Fruit fly (Drosophila melanogaster) whole organism, embryonic: Measurements from ENCODE around the gene CG34289.

ENCODE experiments used
- BEAF-32 ChIP-seq: fragments of 200-800 bp; sonication (Bioruptor generic); optimal IDR thresholded peaks from 3 replicates; lab custom pipeline; 2017; ENCODE audit warnings: missing biosample characterization, missing genetic modification characterization, mild to moderate bottlenecking, moderate library complexity, missing genetic modification reagents
- CG10462 ChIP-seq: fragments of 200-800 bp; sonication (Bioruptor generic); optimal IDR thresholded peaks from 2 replicates; lab custom pipeline; 2016; ENCODE audit warnings: missing biosample characterization, missing genetic modification characterization
- CG13624 ChIP-seq: fragments of 200-800 bp; sonication (Bioruptor generic); optimal IDR thresholded peaks from 2 replicates; lab custom pipeline; 2016; ENCODE audit warnings: missing biosample characterization, missing genetic modification characterization
- CG16815 ChIP-seq: fragments of 200-800 bp; sonication (Bioruptor generic); optimal IDR thresholded peaks from 3 replicates; lab custom pipeline; 2017; ENCODE audit warnings: missing biosample characterization, mild to moderate bottlenecking, missing genetic modification characterization
- CG31224 ChIP-seq: fragments of 200-800 bp; sonication (Bioruptor generic); IDR thresholded peaks from 2 replicates; pipeline ENCODE4 v1.3.6; 2022; ENCODE audit warnings: missing biosample characterization, missing genetic modification characterization
- CG31365 ChIP-seq: fragments of 200-800 bp; sonication (Bioruptor generic); optimal IDR thresholded peaks from 2 replicates; lab custom pipeline; 2018; ENCODE audit warnings: missing biosample characterization, mild to moderate bottlenecking, missing genetic modification characterization
- CG6175 ChIP-seq: fragments of 200-800 bp; sonication (Bioruptor generic); IDR thresholded peaks from 3 replicates; pipeline ENCODE4 v1.3.6; 2022; ENCODE audit warnings: missing biosample characterization, missing genetic modification characterization
- CG6765 ChIP-seq: fragments of 200-800 bp; sonication (Bioruptor generic); optimal IDR thresholded peaks from 3 replicates; lab custom pipeline; 2017; ENCODE audit warnings: missing biosample characterization, mild to moderate bottlenecking, missing genetic modification characterization
- CG7839 ChIP-seq: fragments of 200-800 bp; sonication (Bioruptor generic); optimal IDR thresholded peaks from 3 replicates; lab custom pipeline; 2018; ENCODE audit warnings: missing biosample characterization, mild to moderate bottlenecking, missing genetic modification characterization, moderate library complexity
- CG7928 ChIP-seq: fragments of 200-800 bp; sonication (Bioruptor generic); optimal IDR thresholded peaks from 2 replicates; lab custom pipeline; 2017; ENCODE audit warnings: missing biosample characterization, mild to moderate bottlenecking, missing genetic modification characterization
- CG8281 ChIP-seq: fragments of 200-800 bp; sonication (Bioruptor generic); optimal IDR thresholded peaks from 2 replicates; lab custom pipeline; 2018; ENCODE audit warnings: missing biosample characterization, mild to moderate bottlenecking, missing genetic modification characterization, moderate library complexity
- CTCF ChIP-seq: fragments of 200-800 bp; sonication (Bioruptor generic); optimal IDR thresholded peaks from 2 replicates; lab custom pipeline; 2017; ENCODE audit warnings: missing biosample characterization, mild to moderate bottlenecking, missing genetic modification characterization, moderate library complexity
- D19A ChIP-seq: fragments of 200-800 bp; optimal IDR thresholded peaks from 3 replicates; lab custom pipeline; 2019; ENCODE audit warnings: missing biosample characterization, mild to moderate bottlenecking, missing genetic modification characterization, moderate library complexity
- Drgx ChIP-seq: fragments of 200-800 bp; sonication (Bioruptor generic); IDR thresholded peaks from 2 replicates; pipeline ENCODE4 v1.3.6; 2022; ENCODE audit warnings: missing biosample characterization, missing genetic modification characterization
- Fer1 ChIP-seq: fragments of 200-800 bp; sonication (Bioruptor generic); optimal IDR thresholded peaks from 2 replicates; lab custom pipeline; 2017; ENCODE audit warnings: missing biosample characterization, mild to moderate bottlenecking, missing genetic modification characterization
- HLH3B ChIP-seq: fragments of 200-800 bp; sonication (Bioruptor generic); IDR thresholded peaks from 2 replicates; pipeline ENCODE4 v1.3.6; 2022; ENCODE audit warnings: missing biosample characterization, missing genetic modification characterization
- Kr ChIP-seq: fragments of 200-800 bp; sonication (Bioruptor generic); optimal IDR thresholded peaks from 2 replicates; lab custom pipeline; 2017; ENCODE audit warnings: missing biosample characterization, mild to moderate bottlenecking, missing genetic modification characterization
- Poxn ChIP-seq: fragments of 200-800 bp; sonication (Bioruptor generic); IDR thresholded peaks from 2 replicates; pipeline ENCODE4 v1.3.6; 2022; ENCODE audit warnings: missing biosample characterization, missing genetic modification characterization
- Trl ChIP-seq, 3 experiments: fragments of >200 bp in 2 of 3; fragments of 200-800 bp in 1 of 3; sonication (Bioruptor generic) in 1 of 3; optimal IDR thresholded peaks; 2 replicates in 1 of 3; 3 replicates in 2 of 3; lab custom pipeline; 2016 to 2017; ENCODE audit warnings: missing biosample characterization in 1 of 3, missing genetic modification characterization in 1 of 3
- Vsx1 ChIP-seq: fragments of 200-800 bp; sonication (Bioruptor generic); optimal IDR thresholded peaks from 2 replicates; lab custom pipeline; 2017; ENCODE audit warnings: missing biosample characterization, mild to moderate bottlenecking, missing genetic modification characterization, missing genetic modification reagents
- corto ChIP-seq: fragments of 200-800 bp; sonication (Bioruptor generic); optimal IDR thresholded peaks from 2 replicates; lab custom pipeline; 2016; ENCODE audit warnings: missing biosample characterization, mild to moderate bottlenecking, missing genetic modification characterization, moderate library complexity
- croc ChIP-seq: fragments of 200-800 bp; sonication (Bioruptor generic); conservative IDR thresholded peaks from 3 replicates; pipeline ENCODE4 v1.3.6; 2022; ENCODE audit warnings: missing biosample characterization, missing genetic modification characterization
- gsb-n ChIP-seq: fragments of 200-800 bp; sonication (Bioruptor generic); optimal IDR thresholded peaks from 3 replicates; lab custom pipeline; 2018; ENCODE audit warnings: missing biosample characterization, mild to moderate bottlenecking, missing genetic modification characterization
- jigr1 ChIP-seq: fragments of 200-800 bp; sonication (Bioruptor generic); IDR thresholded peaks from 3 replicates; pipeline ENCODE4 v1.3.6; 2022; ENCODE audit warnings: missing biosample characterization, missing genetic modification characterization
- lbe ChIP-seq: fragments of 200-800 bp; sonication (Bioruptor generic); optimal IDR thresholded peaks from 2 replicates; lab custom pipeline; 2016; ENCODE audit warnings: missing biosample characterization, mild to moderate bottlenecking, missing genetic modification characterization
- luna ChIP-seq: fragments of 200-800 bp; sonication (Bioruptor generic); optimal IDR thresholded peaks from 2 replicates; lab custom pipeline; 2016; ENCODE audit warnings: missing biosample characterization, missing genetic modification characterization
- maf-S ChIP-seq: fragments of 200-800 bp; sonication (Bioruptor generic); optimal IDR thresholded peaks from 2 replicates; lab custom pipeline; 2016; ENCODE audit warnings: missing biosample characterization, missing genetic modification characterization
- nom ChIP-seq: fragments of 200-800 bp; sonication (Bioruptor generic); optimal IDR thresholded peaks from 2 replicates; lab custom pipeline; 2017; ENCODE audit warnings: missing biosample characterization, missing genetic modification characterization, mild to moderate bottlenecking, moderate library complexity, missing genetic modification reagents
- org-1 ChIP-seq: fragments of 200-800 bp; sonication (Bioruptor generic); optimal IDR thresholded peaks from 2 replicates; lab custom pipeline; 2017; ENCODE audit warnings: missing biosample characterization, missing genetic modification characterization
- otp ChIP-seq: fragments of 200-800 bp; sonication (Bioruptor generic); IDR thresholded peaks from 3 replicates; pipeline ENCODE4, ENCODE4 v1.3.6; 2022; ENCODE audit warnings: missing biosample characterization, missing genetic modification characterization
- peb ChIP-seq: fragments of 200-800 bp; sonication (Bioruptor generic); IDR thresholded peaks from 2 replicates; pipeline ENCODE4 v1.3.6; 2022; ENCODE audit warnings: missing biosample characterization, missing genetic modification characterization
- row ChIP-seq: fragments of 200-800 bp; sonication (Bioruptor generic); IDR thresholded peaks from 3 replicates; pipeline ENCODE4 v1.3.6; 2022; ENCODE audit warnings: missing biosample characterization, missing genetic modification characterization
- seq ChIP-seq: fragments of 200-800 bp; sonication (Bioruptor generic); IDR thresholded peaks from 2 replicates; pipeline ENCODE4 v1.3.6; 2022; ENCODE audit warnings: missing biosample characterization, missing genetic modification characterization
- shn ChIP-seq: fragments of 200-800 bp; sonication (Bioruptor generic); optimal IDR thresholded peaks from 3 replicates; lab custom pipeline; 2016; ENCODE audit warnings: missing biosample characterization, missing genetic modification characterization
- slou ChIP-seq: fragments of 200-800 bp; sonication (Bioruptor generic); optimal IDR thresholded peaks from 3 replicates; lab custom pipeline; 2016; ENCODE audit warnings: missing biosample characterization, missing genetic modification characterization
- unpg ChIP-seq: fragments of 200-800 bp; sonication (Bioruptor generic); optimal IDR thresholded peaks from 3 replicates; lab custom pipeline; 2018; ENCODE audit warnings: missing biosample characterization, mild to moderate bottlenecking, missing genetic modification characterization, moderate library complexity
- zen2 ChIP-seq: fragments of 200-800 bp; sonication (Bioruptor generic); IDR thresholded peaks from 3 replicates; pipeline ENCODE4 v1.3.6; 2022; ENCODE audit warnings: missing biosample characterization, missing genetic modification characterization; ENCODE audit not compliant: partially characterized antibody

Gene CG34289

dm6 chr3R:23509408-23509940 is 2.2 kb upstream of the CG34289 start:
- TF ChIP-seq CG7839 (tag; lab: Kevin White, UChicago) (no peak), CTCF (GFP tag; lab: Kevin White, UChicago) (peak; percentile 70), CG31365 (tag; lab: Kevin White, UChicago) (no peak), BEAF-32 (GFP tag; lab: Kevin White, UChicago) (no peak)

dm6 chr3R:23508304-23508703 is 1.0 kb upstream of the CG34289 start:
- TF ChIP-seq CG16815 (GFP tag; lab: Kevin White, UChicago) (no peak), lbe (GFP tag; lab: Kevin White, UChicago) (peak; percentile 83), nom (peak; percentile 36), zen2 (no peak), otp (GFP tag; lab: Robert Waterston, UW) (no peak), luna (GFP tag; lab: Kevin White, UChicago) (no peak), gsb-n (tag; lab: Kevin White, UChicago) (no peak), Kr (GFP tag; lab: Kevin White, UChicago) (no peak), Drgx (GFP tag; lab: Robert Waterston, UW) (0 out of 2 replicates have a peak, but pooled peaks have one; percentile 10), HLH3B (GFP tag; lab: Robert Waterston, UW) (0 out of 2 replicates have a peak, but pooled peaks have one; percentile 5), corto (GFP tag; lab: Kevin White, UChicago) (peak; percentile 65), CG31224 (GFP tag; lab: Robert Waterston, UW) (no peak), Trl (optimal IDR thresholded peaks at IDR 0.05; lab: Kevin White, UChicago) (no peak), Trl (GFP tag; optimal IDR thresholded peaks at IDR 0.05; lab: Kevin White, UChicago) (no peak), CG10462 (GFP tag; lab: Kevin White, UChicago) (no peak)

DNA sequence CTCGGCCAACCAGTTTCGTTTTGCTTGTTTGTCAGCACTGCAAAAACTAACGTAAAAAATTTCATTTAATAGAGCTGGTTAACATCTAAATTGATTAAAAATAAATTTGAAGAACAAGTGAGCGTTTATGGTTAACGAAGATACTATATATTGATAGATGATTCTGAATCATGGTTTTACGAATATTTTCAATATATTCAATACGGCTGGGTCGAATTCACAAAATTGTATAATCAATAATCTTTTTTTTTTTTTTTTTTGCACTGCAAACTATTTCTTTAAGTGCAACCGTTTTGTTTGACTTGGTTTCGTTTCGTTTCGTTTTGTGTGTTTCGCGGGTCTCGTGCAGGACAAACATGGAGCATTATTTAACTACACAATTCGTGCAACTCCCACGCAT is 2.5 kb downstream of the CG34289 start:
- no peak for TF ChIP-seq croc (GFP tag; lab: Robert Waterston, UW)
- no peak for TF ChIP-seq CG13624 (GFP tag; lab: Kevin White, UChicago)
- no peak for TF ChIP-seq CG6175 (GFP tag; lab: Robert Waterston, UW)
- TF ChIP-seq org-1 (GFP tag; lab: Kevin White, UChicago): no peak
- TF ChIP-seq maf-S: no peak
- no peak for TF ChIP-seq lbe (GFP tag; lab: Kevin White, UChicago)
- no peak for TF ChIP-seq peb
- TF ChIP-seq jigr1 (GFP tag; lab: Robert Waterston, UW): no peak
- no peak for TF ChIP-seq seq (GFP tag; lab: Robert Waterston, UW)
- TF ChIP-seq shn (GFP tag; lab: Kevin White, UChicago): no peak
- no peak for TF ChIP-seq CG6765 (GFP tag; lab: Kevin White, UChicago)
- no peak for TF ChIP-seq Poxn (GFP tag; lab: Robert Waterston, UW)
- TF ChIP-seq CG7928 (GFP tag; lab: Kevin White, UChicago): no peak
- TF ChIP-seq Vsx1 (GFP tag; lab: Kevin White, UChicago): no peak
- TF ChIP-seq slou (GFP tag; lab: Kevin White, UChicago): no peak
- TF ChIP-seq, all 482 proteins: peak for 0

dm6 chr3R:23503511-23503910 is 3.8 kb downstream of the CG34289 start:
- TF ChIP-seq unpg (no peak), CG8281 (tag; lab: Kevin White, UChicago) (peak; percentile 96)

- TF ChIP-seq Fer1 (GFP tag; lab: Kevin White, UChicago): no peak
- TF ChIP-seq D19A (tag; lab: Kevin White, UChicago): peak; percentile 81
- peak; percentile 43; the same call in 1 of the 3 replicates for TF ChIP-seq row (GFP tag; lab: Robert Waterston, UW)
Observed at dm6 chr3R:23497241-23497640, 10.0 kb downstream of the CG34289 start.
